Worm (Caenorhabditis elegans): ENCODE results near the gene ptrg-1.

DNA sequence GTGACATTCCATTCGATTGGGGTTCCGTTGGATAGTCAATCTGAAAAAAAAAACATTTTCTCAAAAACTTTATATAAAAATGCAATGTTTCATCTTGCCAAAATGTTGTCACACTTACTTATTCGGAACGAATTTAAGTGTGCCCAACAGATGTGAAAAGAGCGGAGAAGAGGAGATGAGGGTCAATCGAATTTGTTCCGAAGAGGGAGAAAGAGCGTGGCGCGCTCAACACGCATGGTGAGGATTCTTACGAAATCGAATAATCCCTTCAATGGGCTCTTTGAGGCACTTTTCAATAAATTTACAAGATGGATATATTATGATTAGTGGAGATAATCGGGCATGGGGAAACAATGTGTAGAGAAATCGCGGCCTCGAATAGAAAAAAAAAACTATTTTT is 23.4 kb downstream of the ptrg-1 start:
- TF ChIP-seq him-1 (tag; optimal IDR thresholded peaks at IDR 0.05), result no peak
- no peak for TF ChIP-seq dao-5 (tag; optimal IDR thresholded peaks at IDR 0.05)
- TF ChIP-seq W03F9.2 (tag; optimal IDR thresholded peaks at IDR 0.05), result no peak
